Fruit fly (Drosophila melanogaster): ENCODE results near the gene nod.

dm6 chrX:11544951-11545426 lies 35.6 kb upstream of the nod start:
- TF ChIP-seq CG34367 (tag; optimal IDR thresholded peaks at IDR 0.05): no peak
- no peak for TF ChIP-seq D1 (tag; optimal IDR thresholded peaks at IDR 0.05)
- TF ChIP-seq CG10348 (GFP tag; IDR thresholded peaks at IDR 0.05): no peak
- TF ChIP-seq CG17806 (tag; optimal IDR thresholded peaks at IDR 0.05): no peak
- no peak for TF ChIP-seq CG32121 (GFP tag; IDR thresholded peaks at IDR 0.05)
- TF ChIP-seq EcR (GFP tag; optimal IDR thresholded peaks at IDR 0.05): peak; percentile 57
- no peak for TF ChIP-seq CG12605 (GFP tag; IDR thresholded peaks at IDR 0.05)
- TF ChIP-seq CG9948 (tag; optimal IDR thresholded peaks at IDR 0.05): no peak
- no peak for TF ChIP-seq CG13204 (GFP tag; optimal IDR thresholded peaks at IDR 0.05)
- TF ChIP-seq CG15710 (tag; optimal IDR thresholded peaks at IDR 0.05): no peak

All from whole organism, pupa.